Fruit fly (Drosophila melanogaster) whole organism, adult: Measurements from ENCODE around the gene CG14105.

Experiments
- CG11617 ChIP-seq: fragments of 200-800 bp; sonication (Bioruptor generic); optimal IDR thresholded peaks from 2 replicates; lab custom pipeline; 2017; ENCODE audit warnings: mild to moderate bottlenecking, missing biosample characterization, missing genetic modification reagents, missing genetic modification characterization
- CG12768 ChIP-seq: fragments of 200-800 bp; sonication (Bioruptor generic); optimal IDR thresholded peaks from 2 replicates; lab custom pipeline; 2017; ENCODE audit warnings: missing biosample characterization, missing genetic modification characterization, mild to moderate bottlenecking, moderate library complexity, missing genetic modification reagents
- CG14711 ChIP-seq: fragments of 200-800 bp; sonication (Bioruptor generic); optimal IDR thresholded peaks from 2 replicates; lab custom pipeline; 2018; ENCODE audit warnings: missing biosample characterization, mild to moderate bottlenecking, missing genetic modification characterization, moderate library complexity
- CG1620 ChIP-seq: fragments of 200-800 bp; sonication (Bioruptor generic); optimal IDR thresholded peaks from 2 replicates; lab custom pipeline; 2016; ENCODE audit warnings: missing biosample characterization, missing genetic modification characterization
- CG33017 ChIP-seq: fragments of 200-800 bp; sonication (Bioruptor generic); optimal IDR thresholded peaks from 2 replicates; lab custom pipeline; 2018; ENCODE audit warnings: missing biosample characterization, mild to moderate bottlenecking, missing genetic modification characterization, moderate library complexity
- CG5204 ChIP-seq: fragments of 200-800 bp; sonication (Bioruptor generic); optimal IDR thresholded peaks from 2 replicates; lab custom pipeline; 2016; ENCODE audit warnings: missing biosample characterization, missing genetic modification characterization
- CG7045 ChIP-seq: fragments of 200-800 bp; sonication (Bioruptor generic); optimal IDR thresholded peaks from 2 replicates; lab custom pipeline; 2017; ENCODE audit warnings: missing biosample characterization, mild to moderate bottlenecking, missing genetic modification characterization
- CG7101 ChIP-seq: fragments of 200-800 bp; sonication (Bioruptor generic); optimal IDR thresholded peaks from 2 replicates; lab custom pipeline; 2018; ENCODE audit warnings: missing biosample characterization, mild to moderate bottlenecking, missing genetic modification characterization, moderate library complexity
- Clk ChIP-seq: fragments of 200-800 bp; sonication (Bioruptor generic); optimal IDR thresholded peaks from 2 replicates; lab custom pipeline; 2017; ENCODE audit warnings: missing biosample characterization, missing genetic modification characterization
- Crg-1 ChIP-seq: fragments of 200-800 bp; sonication (Bioruptor generic); optimal IDR thresholded peaks from 2 replicates; lab custom pipeline; 2016; ENCODE audit warnings: missing biosample characterization, missing genetic modification characterization
- Hr96 ChIP-seq: fragments of 200-800 bp; sonication (Bioruptor generic); optimal IDR thresholded peaks from 2 replicates; lab custom pipeline; 2016; ENCODE audit warnings: missing biosample characterization, missing genetic modification characterization
- Mnt ChIP-seq: fragments of 200-800 bp; sonication (Bioruptor generic); optimal IDR thresholded peaks from 2 replicates; lab custom pipeline; 2016; ENCODE audit warnings: missing biosample characterization, mild to moderate bottlenecking, missing genetic modification characterization
- bab1 ChIP-seq: fragments of 200-800 bp; sonication (Bioruptor generic); optimal IDR thresholded peaks from 3 replicates; lab custom pipeline; 2019; ENCODE audit warnings: missing biosample characterization, mild to moderate bottlenecking, missing genetic modification characterization, moderate library complexity
- cic ChIP-seq: fragments of 200-800 bp; sonication (Bioruptor generic); optimal IDR thresholded peaks from 2 replicates; lab custom pipeline; 2017; ENCODE audit warnings: missing biosample characterization, mild to moderate bottlenecking, missing genetic modification characterization, moderate library complexity
- cnc ChIP-seq, 2 experiments: fragments of >200 bp; optimal IDR thresholded peaks; 2 replicates each; lab custom pipeline; 2017
- kay ChIP-seq: fragments of 200-800 bp; sonication (Bioruptor generic); peaks from one replicate; lab custom pipeline; 2016; ENCODE audit warnings: missing biosample characterization, missing genetic modification characterization, borderline replicate concordance
- ovo ChIP-seq: fragments of 200-800 bp; sonication (Bioruptor generic); optimal IDR thresholded peaks from 2 replicates; lab custom pipeline; 2016; ENCODE audit warnings: missing biosample characterization, missing genetic modification characterization
- pad ChIP-seq: fragments of 200-800 bp; sonication (Bioruptor generic); optimal IDR thresholded peaks from 3 replicates; lab custom pipeline; 2017; ENCODE audit warnings: missing biosample characterization, missing genetic modification characterization, mild to moderate bottlenecking, moderate library complexity, missing genetic modification reagents
- tj ChIP-seq: fragments of 200-800 bp; sonication (Bioruptor generic); optimal IDR thresholded peaks from 3 replicates; lab custom pipeline; 2017; ENCODE audit warnings: missing biosample characterization, mild to moderate bottlenecking, missing genetic modification characterization, moderate library complexity
- toe ChIP-seq: fragments of 200-800 bp; sonication (Bioruptor generic); optimal IDR thresholded peaks from 2 replicates; lab custom pipeline; 2016; ENCODE audit warnings: missing biosample characterization, missing genetic modification characterization

The CG14105 gene

dm6 chr3L:13403141-13403867, 23.2 kb downstream of the CG14105 start:
- TF ChIP-seq Crg-1 (GFP tag; lab: Kevin White, UChicago) (no peak), CG14711 (tag; lab: Kevin White, UChicago) (no peak), ovo (GFP tag; lab: Kevin White, UChicago) (no peak), CG12768 (GFP tag; lab: Kevin White, UChicago) (no peak), Mnt (no peak), CG7045 (no peak), CG7101 (no peak), cic (no peak), CG33017 (tag; lab: Kevin White, UChicago) (no peak), Clk (GFP tag; lab: Kevin White, UChicago) (no peak), pad (GFP tag; lab: Kevin White, UChicago) (no peak), cnc (optimal IDR thresholded peaks at IDR 0.05; lab: Kevin White, UChicago) (no peak), CG5204 (GFP tag; lab: Kevin White, UChicago) (no peak), tj (GFP tag; lab: Kevin White, UChicago) (no peak), toe (GFP tag; lab: Kevin White, UChicago) (no peak), Hr96 (GFP tag; lab: Kevin White, UChicago) (no peak), bab1 (GFP tag; lab: Kevin White, UChicago) (no peak), CG11617 (GFP tag; lab: Kevin White, UChicago) (no peak), kay (GFP tag; lab: Kevin White, UChicago) (no peak)

- TF ChIP-seq toe (GFP tag; lab: Kevin White, UChicago) (no peak), pad (GFP tag; lab: Kevin White, UChicago) (no peak), Crg-1 (GFP tag; lab: Kevin White, UChicago) (no peak), kay (GFP tag; lab: Kevin White, UChicago) (no peak), bab1 (GFP tag; lab: Kevin White, UChicago) (no peak), cic (no peak)
Measured at dm6 chr3L:13400872-13401418, 25.5 kb downstream of the CG14105 start, which contains the start of gene sens. sens (minus strand) TSS chr3L:13401125.

- TF ChIP-seq CG11617 (GFP tag; lab: Kevin White, UChicago): no peak
- TF ChIP-seq kay (GFP tag; lab: Kevin White, UChicago): no peak
- no peak for TF ChIP-seq Clk (GFP tag; lab: Kevin White, UChicago)
- no peak for TF ChIP-seq Crg-1 (GFP tag; lab: Kevin White, UChicago)
- TF ChIP-seq CG1620 (GFP tag; lab: Kevin White, UChicago): no peak
- TF ChIP-seq toe (GFP tag; lab: Kevin White, UChicago): no peak
- no peak for TF ChIP-seq CG12768 (GFP tag; lab: Kevin White, UChicago)
- TF ChIP-seq cic: no peak
- TF ChIP-seq CG7101: no peak
- TF ChIP-seq tj (GFP tag; lab: Kevin White, UChicago): no peak
- TF ChIP-seq Hr96 (GFP tag; lab: Kevin White, UChicago): no peak
- no peak for TF ChIP-seq Mnt
- no peak for TF ChIP-seq cnc (optimal IDR thresholded peaks at IDR 0.05; lab: Kevin White, UChicago)
Measured at dm6 chr3L:13397656-13398055, 28.8 kb downstream of the CG14105 start.

- no peak for TF ChIP-seq CG11617 (GFP tag; lab: Kevin White, UChicago)
- TF ChIP-seq Hr96 (GFP tag; lab: Kevin White, UChicago): no peak
- no peak for TF ChIP-seq Clk (GFP tag; lab: Kevin White, UChicago)
- no peak for TF ChIP-seq CG14711 (tag; lab: Kevin White, UChicago)
- no peak for TF ChIP-seq CG7045
- TF ChIP-seq cnc (optimal IDR thresholded peaks at IDR 0.05; lab: Kevin White, UChicago): no peak
- TF ChIP-seq Crg-1 (GFP tag; lab: Kevin White, UChicago): no peak
- TF ChIP-seq cic: no peak
- no peak for TF ChIP-seq pad (GFP tag; lab: Kevin White, UChicago)
- TF ChIP-seq CG5204 (GFP tag; lab: Kevin White, UChicago): no peak
- TF ChIP-seq Mnt: no peak
- TF ChIP-seq CG1620 (GFP tag; lab: Kevin White, UChicago): no peak
- no peak for TF ChIP-seq tj (GFP tag; lab: Kevin White, UChicago)
- no peak for TF ChIP-seq CG33017 (tag; lab: Kevin White, UChicago)
- no peak for TF ChIP-seq CG7101
- TF ChIP-seq kay (GFP tag; lab: Kevin White, UChicago): no peak
Measured at dm6 chr3L:13393538-13393937, 32.9 kb downstream of the CG14105 start.

- no peak for TF ChIP-seq CG7045
- no peak for TF ChIP-seq CG1620 (GFP tag; lab: Kevin White, UChicago)
- TF ChIP-seq CG5204 (GFP tag; lab: Kevin White, UChicago): no peak
- TF ChIP-seq ovo (GFP tag; lab: Kevin White, UChicago): no peak
- TF ChIP-seq CG7101: no peak
Measured at dm6 chr3L:13389834-13390233, 36.6 kb downstream of the CG14105 start, which contains the start of gene Poc1. Poc1 (minus strand) TSS chr3L:13390006.

- TF ChIP-seq CG12768 (GFP tag; lab: Kevin White, UChicago): no peak
- no peak for TF ChIP-seq CG5204 (GFP tag; lab: Kevin White, UChicago)
- TF ChIP-seq CG7101: no peak
Measured at dm6 chr3L:13387608-13388007, 38.9 kb downstream of the CG14105 start, which contains the start of gene CG10171. CG10171 (minus strand) TSS chr3L:13387907.
